Fruit fly (Drosophila melanogaster) whole organism, prepupa: ENCODE data around the gene eIF4G1.

Source experiments
- CG10631 ChIP-seq: fragments of 200-800 bp; sonication (Bioruptor generic); optimal IDR thresholded peaks from 2 replicates; lab custom pipeline; 2016; ENCODE audit warnings: missing biosample characterization, missing genetic modification characterization
- CG11902 ChIP-seq: fragments of 200-800 bp; sonication (Bioruptor generic); optimal IDR thresholded peaks from 3 replicates; lab custom pipeline; 2016; ENCODE audit warnings: missing biosample characterization, missing genetic modification characterization
- CG15336 ChIP-seq: fragments of 200-800 bp; sonication (Bioruptor generic); IDR thresholded peaks from 2 replicates; pipeline ENCODE4 v1.3.6; 2022; ENCODE audit warnings: missing biosample characterization, missing genetic modification characterization
- CG1621 ChIP-seq: fragments of 200-800 bp; sonication (Bioruptor generic); optimal IDR thresholded peaks from 3 replicates; lab custom pipeline; 2018; ENCODE audit warnings: missing biosample characterization, mild to moderate bottlenecking, missing genetic modification characterization
- CG7368 ChIP-seq: fragments of 200-800 bp; sonication (Bioruptor generic); optimal IDR thresholded peaks from 3 replicates; lab custom pipeline; 2016; ENCODE audit warnings: missing biosample characterization, missing genetic modification characterization
- CG8119 ChIP-seq: fragments of 200-800 bp; sonication (Bioruptor generic); IDR thresholded peaks from 3 replicates; pipeline ENCODE4 v1.3.6; 2022; ENCODE audit warnings: missing biosample characterization, missing genetic modification characterization
- CG8319 ChIP-seq: fragments of 200-800 bp; sonication (Bioruptor generic); optimal IDR thresholded peaks from 3 replicates; lab custom pipeline; 2016; ENCODE audit warnings: missing biosample characterization, missing genetic modification characterization
- Eip78C ChIP-seq: fragments of 200-800 bp; sonication (Bioruptor generic); peaks from one replicate; lab custom pipeline; 2016; ENCODE audit warnings: missing biosample characterization, missing genetic modification characterization
- Ets96B ChIP-seq: fragments of 200-800 bp; optimal IDR thresholded peaks from 2 replicates; lab custom pipeline; 2019; ENCODE audit warnings: missing biosample characterization, mild to moderate bottlenecking, missing genetic modification characterization, moderate library complexity
- Hr38 ChIP-seq: sonication (Bioruptor generic); optimal IDR thresholded peaks from 2 replicates; lab custom pipeline; 2016; ENCODE audit warnings: missing biosample characterization, missing genetic modification characterization
- Hr39 ChIP-seq: fragments of 200-800 bp; sonication (Bioruptor generic); optimal IDR thresholded peaks from 2 replicates; lab custom pipeline; 2016; ENCODE audit warnings: missing biosample characterization, missing genetic modification characterization
- Hr4 ChIP-seq: fragments of 200-800 bp; sonication (Bioruptor generic); optimal IDR thresholded peaks from 3 replicates; lab custom pipeline; 2016; ENCODE audit warnings: missing biosample characterization, missing genetic modification characterization
- Lpt ChIP-seq: fragments of 200-800 bp; sonication (Bioruptor generic); optimal IDR thresholded peaks from 3 replicates; lab custom pipeline; 2016; ENCODE audit warnings: missing biosample characterization, missing genetic modification characterization
- OdsH ChIP-seq: fragments of 200-800 bp; sonication (Bioruptor generic); optimal IDR thresholded peaks from 3 replicates; lab custom pipeline; 2016; ENCODE audit warnings: missing biosample characterization, missing genetic modification characterization
- Smox ChIP-seq: fragments of 200-800 bp; sonication (Bioruptor generic); optimal IDR thresholded peaks from 3 replicates; lab custom pipeline; 2016; ENCODE audit warnings: missing biosample characterization, missing genetic modification characterization
- Sox102F ChIP-seq: fragments of 200-800 bp; sonication (Bioruptor generic); optimal IDR thresholded peaks from 2 replicates; lab custom pipeline; 2016; ENCODE audit warnings: missing biosample characterization, mild to moderate bottlenecking, missing genetic modification characterization
- Sox14 ChIP-seq: fragments of 200-800 bp; sonication (Bioruptor generic); optimal IDR thresholded peaks from 3 replicates; lab custom pipeline; 2016; ENCODE audit warnings: missing biosample characterization, missing genetic modification characterization
- achi ChIP-seq: fragments of 200-800 bp; sonication (Bioruptor generic); optimal IDR thresholded peaks from 3 replicates; lab custom pipeline; 2016; ENCODE audit warnings: missing biosample characterization, missing genetic modification characterization
- acj6 ChIP-seq: fragments of 200-800 bp; sonication (Bioruptor generic); optimal IDR thresholded peaks from 3 replicates; lab custom pipeline; 2016; ENCODE audit warnings: missing biosample characterization, missing genetic modification characterization
- dsx ChIP-seq: fragments of 200-800 bp; optimal IDR thresholded peaks from 3 replicates; lab custom pipeline; 2019; ENCODE audit warnings: missing biosample characterization, mild to moderate bottlenecking, missing genetic modification characterization, moderate library complexity; ENCODE audit not compliant: poor library complexity, severe bottlenecking
- eg ChIP-seq: fragments of 200-800 bp; sonication (Bioruptor generic); IDR thresholded peaks from 3 replicates; pipeline ENCODE4 v1.3.6; 2022; ENCODE audit warnings: missing biosample characterization, missing genetic modification characterization
- esn ChIP-seq: fragments of 200-800 bp; sonication (Bioruptor generic); optimal IDR thresholded peaks from 2 replicates; lab custom pipeline; 2016; ENCODE audit warnings: missing biosample characterization, mild to moderate bottlenecking, missing genetic modification characterization, moderate library complexity
- fd85E ChIP-seq: fragments of 200-800 bp; sonication (Bioruptor generic); optimal IDR thresholded peaks from 3 replicates; lab custom pipeline; 2016; ENCODE audit warnings: missing biosample characterization, missing genetic modification characterization
- fkh ChIP-seq: fragments of 200-800 bp; sonication (Bioruptor generic); optimal IDR thresholded peaks from 3 replicates; lab custom pipeline; 2017; ENCODE audit warnings: missing biosample characterization, mild to moderate bottlenecking, missing genetic modification characterization, moderate library complexity
- lz ChIP-seq: fragments of 200-800 bp; sonication (Bioruptor generic); optimal IDR thresholded peaks from 3 replicates; lab custom pipeline; 2016; ENCODE audit warnings: missing biosample characterization, missing genetic modification characterization
- net ChIP-seq: fragments of 200-800 bp; sonication (Bioruptor generic); optimal IDR thresholded peaks from 3 replicates; lab custom pipeline; 2016; ENCODE audit warnings: missing biosample characterization, missing genetic modification characterization
- pdm3 ChIP-seq: fragments of 200-800 bp; sonication (Bioruptor generic); optimal IDR thresholded peaks from 3 replicates; lab custom pipeline; 2016; ENCODE audit warnings: missing biosample characterization, missing genetic modification characterization
- salr ChIP-seq, 2 experiments: fragments of 200-800 bp; sonication (Bioruptor generic); optimal IDR thresholded peaks; 3 replicates each; lab custom pipeline; 2016 to 2018; ENCODE audit warnings: missing biosample characterization in 2 of 2, missing genetic modification characterization in 2 of 2, mild to moderate bottlenecking in 1 of 2
- spab ChIP-seq: fragments of 200-800 bp; sonication (Bioruptor generic); optimal IDR thresholded peaks from 2 replicates; lab custom pipeline; 2017; ENCODE audit warnings: missing biosample characterization, mild to moderate bottlenecking, missing genetic modification characterization, missing genetic modification reagents
- ss ChIP-seq, 2 experiments: fragments of 200-800 bp; sonication (Bioruptor generic); optimal IDR thresholded peaks; 2 replicates in 1 of 2; 3 replicates in 1 of 2; lab custom pipeline; 2017 to 2018; ENCODE audit warnings: mild to moderate bottlenecking in 2 of 2, missing biosample characterization in 2 of 2, missing genetic modification characterization in 2 of 2, moderate library complexity in 1 of 2
- svp ChIP-seq: fragments of 200-800 bp; sonication (Bioruptor generic); peaks from one replicate; lab custom pipeline; 2016; ENCODE audit warnings: missing biosample characterization, missing genetic modification characterization
- vri ChIP-seq: fragments of 200-800 bp; sonication (Bioruptor generic); optimal IDR thresholded peaks from 3 replicates; lab custom pipeline; 2016; ENCODE audit warnings: missing biosample characterization, mild to moderate bottlenecking, missing genetic modification characterization

eIF4G1 gene

dm6 chr4:930311-931198, at the start of gene eIF4G1:
Gene eIF4G1 (minus strand): TSS chr4:930715.
- TF ChIP-seq Eip78C (peak; percentile 67), CG15336 (GFP tag; lab: Robert Waterston, UW) (no peak), lz (GFP tag; lab: Kevin White, UChicago) (peak; percentile 8), salr (GFP tag; optimal IDR thresholded peaks at IDR 0.05; lab: Kevin White, UChicago) (peak in 1 of 2 experiments; percentile 6)
- TF ChIP-seq, all 60 proteins: peak for 3

dm6 chr4:979634-980474, 49.3 kb upstream of the eIF4G1 start:
- no peak for TF ChIP-seq CG8119 (GFP tag; lab: Robert Waterston, UW)
- TF ChIP-seq Sox14 (GFP tag; lab: Kevin White, UChicago) = peak; percentile 2
- TF ChIP-seq ss (GFP tag; optimal IDR thresholded peaks at IDR 0.05; lab: Kevin White, UChicago) = no peak
- TF ChIP-seq CG10631 (GFP tag; lab: Kevin White, UChicago) = no peak
- peak; percentile 20 for TF ChIP-seq fkh
- TF ChIP-seq Eip78C = peak; percentile 70
- TF ChIP-seq pdm3 = peak; percentile 26
- TF ChIP-seq CG15336 (GFP tag; lab: Robert Waterston, UW) = no peak
- TF ChIP-seq svp = peak; percentile 46
- peak; percentile 34 for TF ChIP-seq OdsH
- peak; percentile 37 for TF ChIP-seq esn (GFP tag; lab: Kevin White, UChicago)
- TF ChIP-seq Hr4 (GFP tag; lab: Kevin White, UChicago) = no peak
- TF ChIP-seq Sox102F (GFP tag; lab: Kevin White, UChicago) = peak; percentile 7
- no peak for TF ChIP-seq fd85E (GFP tag; lab: Kevin White, UChicago)
- TF ChIP-seq vri (GFP tag; lab: Kevin White, UChicago) = no peak
- TF ChIP-seq Smox (GFP tag; lab: Kevin White, UChicago) = no peak

dm6 chr4:978439-978911, 48.0 kb upstream of the eIF4G1 start, which contains the start of gene fuss:
Gene fuss (minus strand): TSS chr4:978489.
- TF ChIP-seq Hr4 (GFP tag; lab: Kevin White, UChicago) = no peak
- no peak for TF ChIP-seq CG7368 (GFP tag; lab: Kevin White, UChicago)

- TF ChIP-seq Ets96B (no peak), net (GFP tag; lab: Kevin White, UChicago) (no peak), achi (no peak), Lpt (GFP tag; lab: Kevin White, UChicago) (no peak), esn (GFP tag; lab: Kevin White, UChicago) (no peak), acj6 (GFP tag; lab: Kevin White, UChicago) (no peak), dsx (GFP tag; lab: Kevin White, UChicago) (no peak), Hr38 (no peak), CG1621 (tag; lab: Kevin White, UChicago) (no peak), CG8319 (GFP tag; lab: Kevin White, UChicago) (no peak), Sox102F (GFP tag; lab: Kevin White, UChicago) (no peak), Sox14 (GFP tag; lab: Kevin White, UChicago) (no peak), CG11902 (GFP tag; lab: Kevin White, UChicago) (no peak), Hr39 (no peak), spab (no peak), eg (GFP tag; lab: Robert Waterston, UW) (no peak)
These were observed 46.1 kb upstream of the eIF4G1 start for dm6 chr4:976569-976968.
